Worm (Caenorhabditis elegans) whole organism, L2 larva: ENCODE data around the gene C29E4.12.
"Not testable (repeated sequence)": the region's sequence is repeated elsewhere in the genome, so short reads cannot be mapped to it uniquely, and the experiment has no call there.

Source experiments
- C34F6.9 ChIP-seq: fragments of 150-350 bp; optimal IDR thresholded peaks from 2 replicates; lab custom pipeline; 2014; ENCODE audit warnings: missing biosample characterization, missing genetic modification characterization
- F13H6.1 ChIP-seq: sonication (generic microtip); optimal IDR thresholded peaks from 2 replicates; lab custom pipeline; 2016; ENCODE audit warnings: missing genetic modification characterization, missing compliant biosample characterization
- R02D3.7 ChIP-seq: fragments of 150-350 bp; optimal IDR thresholded peaks from 2 replicates; lab custom pipeline; 2014; ENCODE audit warnings: missing biosample characterization, missing genetic modification characterization
- Y55F3AM.14 ChIP-seq: fragments of 200-800 bp; sonication (Bioruptor generic); optimal IDR thresholded peaks from 2 replicates; lab custom pipeline; 2018; ENCODE audit warnings: mild to moderate bottlenecking, missing genetic modification characterization, missing compliant biosample characterization
- ZK546.5 ChIP-seq: sonication (generic microtip); optimal IDR thresholded peaks from 2 replicates; lab custom pipeline; 2017; ENCODE audit warnings: missing biosample characterization, missing genetic modification characterization
- ceh-16 ChIP-seq: fragments of 150-350 bp; optimal IDR thresholded peaks from 2 replicates; lab custom pipeline; 2014; ENCODE audit warnings: missing biosample characterization, missing genetic modification characterization
- crh-2 ChIP-seq: sonication (generic microtip); optimal IDR thresholded peaks from 2 replicates; lab custom pipeline; 2017; ENCODE audit warnings: missing biosample characterization, missing genetic modification characterization
- dmd-4 ChIP-seq: sonication (generic microtip); optimal IDR thresholded peaks from 2 replicates; lab custom pipeline; 2017; ENCODE audit warnings: missing biosample characterization, missing genetic modification characterization
- egl-27 ChIP-seq: sonication (generic microtip); optimal IDR thresholded peaks from 3 replicates; lab custom pipeline; 2017; ENCODE audit warnings: missing biosample characterization, missing genetic modification reagents, missing genetic modification characterization
- elt-1 ChIP-seq: fragments of 150-350 bp; optimal IDR thresholded peaks from 2 replicates; lab custom pipeline; 2014; ENCODE audit warnings: missing biosample characterization, missing genetic modification characterization
- elt-3 ChIP-seq: sonication (generic microtip); optimal IDR thresholded peaks from 2 replicates; lab custom pipeline; 2017; ENCODE audit warnings: missing biosample characterization, missing genetic modification characterization
- gmeb-1 ChIP-seq: fragments of 150-350 bp; optimal IDR thresholded peaks from 2 replicates; lab custom pipeline; 2014; ENCODE audit warnings: missing biosample characterization, missing genetic modification characterization
- lin-13 ChIP-seq: fragments of 150-350 bp; optimal IDR thresholded peaks from 2 replicates; lab custom pipeline; 2014; ENCODE audit warnings: missing biosample characterization, missing genetic modification reagents, missing genetic modification characterization
- lin-39 ChIP-seq: fragments of 150-350 bp; optimal IDR thresholded peaks from 2 replicates; lab custom pipeline; 2014; ENCODE audit warnings: missing biosample characterization, missing genetic modification reagents, missing genetic modification characterization
- lsy-2 ChIP-seq, 2 experiments: fragments of 150-350 bp in 1 of 2; sonication (generic microtip) in 1 of 2; optimal IDR thresholded peaks; 2 replicates each; lab custom pipeline; 2014 to 2017; ENCODE audit warnings: missing biosample characterization in 2 of 2, missing genetic modification characterization in 2 of 2
- mab-5 ChIP-seq: fragments of 150-350 bp; optimal IDR thresholded peaks from 2 replicates; lab custom pipeline; 2014; ENCODE audit warnings: missing biosample characterization, missing genetic modification characterization
- mbf-1 ChIP-seq: sonication (generic microtip); optimal IDR thresholded peaks from 2 replicates; lab custom pipeline; 2017; ENCODE audit warnings: missing biosample characterization, missing genetic modification characterization
- nhr-12 ChIP-seq: fragments of 150-350 bp; optimal IDR thresholded peaks from 2 replicates; lab custom pipeline; 2014; ENCODE audit warnings: missing biosample characterization, missing genetic modification characterization
- nhr-129 ChIP-seq: fragments of 150-350 bp; optimal IDR thresholded peaks from 2 replicates; lab custom pipeline; 2014; ENCODE audit warnings: missing biosample characterization, missing genetic modification characterization
- nhr-21 ChIP-seq: fragments of 150-350 bp; optimal IDR thresholded peaks from 2 replicates; lab custom pipeline; 2014; ENCODE audit warnings: missing biosample characterization, missing genetic modification characterization
- nhr-6 ChIP-seq: fragments of 150-350 bp; optimal IDR thresholded peaks from 2 replicates; lab custom pipeline; 2014; ENCODE audit warnings: missing biosample characterization, missing genetic modification characterization
- nhr-77 ChIP-seq: fragments of 150-350 bp; optimal IDR thresholded peaks from 2 replicates; lab custom pipeline; 2014; ENCODE audit warnings: missing biosample characterization, missing genetic modification characterization
- sem-4 ChIP-seq: fragments of 150-350 bp; optimal IDR thresholded peaks from 2 replicates; lab custom pipeline; 2014; ENCODE audit warnings: missing biosample characterization, missing genetic modification reagents, missing genetic modification characterization
- skn-1 ChIP-seq: sonication (generic microtip); optimal IDR thresholded peaks from 2 replicates; lab custom pipeline; 2017; ENCODE audit warnings: missing biosample characterization, missing genetic modification characterization
- sma-3 ChIP-seq: sonication (generic microtip); optimal IDR thresholded peaks from 2 replicates; lab custom pipeline; 2016; ENCODE audit warnings: missing genetic modification reagents, missing genetic modification characterization, missing compliant biosample characterization
- unc-55 ChIP-seq: fragments of 150-350 bp; sonication (generic microtip); optimal IDR thresholded peaks from 3 replicates; lab custom pipeline; 2014; ENCODE audit warnings: missing biosample characterization, missing genetic modification reagents, missing genetic modification characterization
- zag-1 ChIP-seq: fragments of 150-350 bp; optimal IDR thresholded peaks from 2 replicates; lab custom pipeline; 2014; ENCODE audit warnings: missing biosample characterization, missing genetic modification characterization
- ztf-11 ChIP-seq: sonication (generic microtip); optimal IDR thresholded peaks from 2 replicates; lab custom pipeline; 2017; ENCODE audit warnings: missing biosample characterization, missing genetic modification characterization
- ztf-4 ChIP-seq: fragments of 150-350 bp; optimal IDR thresholded peaks from 2 replicates; lab custom pipeline; 2014; ENCODE audit warnings: missing biosample characterization, missing genetic modification characterization

C29E4.12 gene

DNA sequence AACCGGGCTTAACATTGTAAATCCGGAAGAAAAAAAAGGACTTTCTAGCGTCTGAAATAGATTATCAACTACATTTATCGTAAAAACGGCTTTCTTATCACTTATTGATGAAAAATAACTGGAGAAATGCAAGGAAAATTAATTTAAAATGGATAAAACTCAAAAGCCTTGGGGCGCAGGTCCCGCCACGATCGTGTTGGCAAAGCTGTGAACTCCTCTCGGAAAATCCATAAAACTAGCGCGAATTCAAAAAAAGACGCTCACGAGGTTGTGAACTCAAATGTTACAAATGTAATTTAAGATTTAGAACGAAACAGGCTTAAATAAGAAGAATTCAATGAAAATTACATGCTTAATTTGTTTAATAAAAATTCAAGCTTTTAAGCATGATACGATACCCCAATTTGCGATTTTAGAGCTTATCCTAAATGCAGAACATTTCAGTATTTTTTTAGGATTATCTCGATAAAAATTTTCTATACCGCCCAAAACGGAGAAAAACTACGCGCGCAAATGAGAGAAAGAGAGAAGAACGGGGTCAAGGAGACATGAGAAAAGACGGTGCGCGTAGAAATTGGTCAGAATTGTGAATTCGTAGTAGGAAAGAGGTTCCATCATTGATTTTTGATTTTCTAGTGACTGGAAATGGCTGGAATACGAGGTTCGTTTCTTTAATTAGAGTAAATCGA is 11.3 kb downstream of the C29E4.12 start, which contains the start of gene C29E4.15:
C29E4.15 (plus strand) TSS at position 547 of the 689 bp plus-strand sequence.
- peak; percentile 63 for TF ChIP-seq C34F6.9 (tag; lab: Kevin White, UChicago)
- peak; percentile 83 for TF ChIP-seq unc-55
- TF ChIP-seq F13H6.1 (tag; lab: Kevin White, UChicago): peak; percentile 15
- TF ChIP-seq ceh-16 (tag; lab: Kevin White, UChicago): no peak
- no peak for TF ChIP-seq ZK546.5
- TF ChIP-seq lsy-2 (tag; optimal IDR thresholded peaks at IDR 0.05; lab: Kevin White, UChicago): peak; percentile 27 to 80
- peak; percentile 87 for TF ChIP-seq crh-2
- TF ChIP-seq nhr-129 (tag; lab: Kevin White, UChicago): peak; percentile 6
- no peak for TF ChIP-seq mbf-1 (tag; lab: Kevin White, UChicago)
- peak; percentile 60 for TF ChIP-seq gmeb-1
- no peak for TF ChIP-seq sma-3 (GFP tag; lab: Kevin White, UChicago)
- no peak for TF ChIP-seq nhr-12
- TF ChIP-seq, all 48 proteins: peak for 7

DNA sequence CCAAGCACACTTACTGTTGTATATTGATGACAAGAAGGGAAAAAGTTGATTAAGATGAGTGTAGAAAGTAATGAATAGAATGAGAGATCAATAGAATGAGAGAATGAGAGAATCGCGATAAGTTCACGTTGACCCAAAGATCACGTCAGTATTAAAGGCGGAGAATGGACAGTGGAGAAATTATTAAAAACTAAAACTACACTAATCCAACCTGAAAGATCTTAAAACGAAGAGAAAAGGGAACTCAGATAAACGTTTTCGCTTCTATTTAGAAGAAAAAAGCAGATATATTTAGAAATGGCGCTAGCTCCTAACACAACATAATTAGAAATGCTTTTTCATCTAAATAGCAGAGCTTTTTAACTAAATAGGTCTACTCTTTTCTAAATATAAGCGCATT is 12.3 kb downstream of the C29E4.12 start, which contains the start of gene let-754:
let-754 (minus strand) TSS at position 101 of the 400 bp plus-strand sequence.
- no peak for TF ChIP-seq sem-4 (tag; lab: Kevin White, UChicago)

DNA sequence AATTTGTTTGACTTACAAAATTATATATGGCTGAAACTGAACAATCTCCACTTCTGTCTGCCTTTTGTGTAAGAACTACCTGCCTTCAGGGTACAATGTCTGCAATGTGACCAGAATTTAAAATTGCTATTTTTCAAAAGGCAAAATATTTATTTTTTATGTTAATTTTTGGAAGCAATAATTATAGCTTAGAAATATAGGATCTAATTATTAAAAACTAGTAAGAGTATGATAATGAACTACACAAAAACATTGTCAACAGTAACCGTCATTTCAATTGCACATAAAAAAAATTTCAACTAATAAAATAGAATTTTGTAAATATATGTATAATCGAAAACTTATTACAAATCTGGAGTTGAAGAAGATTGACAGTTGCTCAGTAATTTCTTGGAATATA is 16.0 kb downstream of the C29E4.12 start, which contains the start of gene C29E4.9:
C29E4.9 (minus strand) TSS at position 101 of the 400 bp plus-strand sequence.
- TF ChIP-seq egl-27 (tag; lab: Kevin White, UChicago) (no peak), nhr-6 (tag; lab: Kevin White, UChicago) (no peak), Y55F3AM.14 (no peak), R02D3.7 (tag; lab: Kevin White, UChicago) (no peak), lin-13 (GFP tag; lab: Kevin White, UChicago) (no peak), skn-1 (tag; lab: Kevin White, UChicago) (no peak), nhr-129 (tag; lab: Kevin White, UChicago) (no peak), unc-55 (no peak), zag-1 (tag; lab: Kevin White, UChicago) (no peak), nhr-21 (tag; lab: Kevin White, UChicago) (no peak), elt-3 (no peak), mab-5 (no peak), elt-1 (tag; lab: Kevin White, UChicago) (no peak)

- peak; percentile 40 for TF ChIP-seq unc-55
- TF ChIP-seq C34F6.9 (tag; lab: Kevin White, UChicago): peak; percentile 74
- peak in 1 of 2 experiments; percentile 40 for TF ChIP-seq lsy-2 (tag; optimal IDR thresholded peaks at IDR 0.05; lab: Kevin White, UChicago)
- no peak for TF ChIP-seq ztf-4 (tag; lab: Kevin White, UChicago)
- no peak for TF ChIP-seq nhr-77
Measured at ce11 chrIII:7958085-7958484, 17.1 kb downstream of the C29E4.12 start, which contains the start of gene C29E4.11. TSS of gene C29E4.11 (minus strand) at chrIII:7958114.

DNA sequence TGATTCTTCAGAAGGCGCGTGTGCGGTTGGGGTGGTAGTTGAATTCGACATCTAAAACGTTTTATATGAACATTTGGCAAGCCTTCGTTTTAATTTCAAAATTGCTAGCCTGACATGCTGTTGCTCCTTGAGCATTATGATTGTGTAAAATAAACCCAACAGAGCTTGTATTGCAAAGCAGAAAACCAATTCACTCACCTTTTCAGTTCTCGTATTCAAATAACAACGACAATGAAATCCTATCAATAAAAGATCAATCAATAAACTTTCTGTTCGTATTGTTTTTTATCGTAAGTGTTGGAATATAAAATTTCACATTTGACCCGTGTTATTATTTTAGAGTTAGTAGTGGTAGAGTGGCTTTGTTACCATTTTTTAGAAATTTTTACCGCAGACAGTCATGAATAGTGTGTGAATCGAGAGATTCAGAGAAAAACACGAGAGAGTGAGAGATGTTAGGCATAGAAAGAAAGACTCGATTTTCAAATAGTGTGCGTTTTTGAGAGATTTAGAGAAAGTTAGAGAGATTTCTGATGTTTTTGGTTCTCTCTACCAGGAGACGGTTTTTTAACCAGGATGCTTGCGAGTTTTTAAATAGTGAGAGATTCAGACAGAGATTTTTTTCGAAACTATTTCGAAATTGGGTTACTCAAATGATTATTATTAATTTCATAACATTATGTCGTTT is 18.1 kb downstream of the C29E4.12 start, which contains the start of gene F54H12.10:
F54H12.10 (minus strand) TSS at position 51 of the 688 bp plus-strand sequence.
- not testable (repeated sequence) for TF ChIP-seq crh-2; lin-39; ztf-11 (tag; lab: Kevin White, UChicago)

DNA sequence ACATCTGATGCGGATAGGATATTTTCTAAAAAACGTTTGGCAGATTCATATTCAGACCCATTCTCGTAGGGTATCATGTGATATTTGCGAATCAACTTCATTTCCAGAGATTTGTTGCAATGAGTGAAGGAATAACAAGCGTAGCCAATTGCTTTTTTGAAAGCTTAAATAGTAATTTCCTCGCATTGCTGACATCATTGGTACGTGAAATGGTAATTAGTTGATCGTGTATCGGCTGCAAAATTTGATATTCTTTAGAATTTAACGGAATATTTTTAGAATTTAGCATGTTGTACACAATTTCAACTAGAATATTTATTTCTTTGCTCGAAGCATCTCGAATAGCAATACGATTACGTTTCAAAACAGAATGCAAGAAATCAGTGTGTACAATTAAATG is 21.7 kb downstream of the C29E4.12 start, which contains the start of gene F54H12.4:
F54H12.4 (minus strand) TSS at position 101 of the 400 bp plus-strand sequence.
- TF ChIP-seq ZK546.5; ztf-4 (tag; lab: Kevin White, UChicago); dmd-4 (tag; lab: Kevin White, UChicago): not testable (repeated sequence)
- TF ChIP-seq, all 48 proteins: peak for 0; not testable (repeated sequence) for 48
